Fruit fly (Drosophila melanogaster) whole organism, embryonic: Measurements from ENCODE around the gene mino.
A peak's percentile ranks its signal among the peaks of the same experiment; 100 is the strongest.

Experiments
- Atf3 ChIP-seq: fragments of 200-800 bp; sonication (Bioruptor generic); optimal IDR thresholded peaks from 3 replicates; lab custom pipeline; 2016; ENCODE audit warnings: missing biosample characterization, missing genetic modification characterization
- B-H2 ChIP-seq: fragments of 200-800 bp; sonication (Bioruptor generic); optimal IDR thresholded peaks from 2 replicates; lab custom pipeline; 2018; ENCODE audit warnings: missing biosample characterization, mild to moderate bottlenecking, missing genetic modification characterization
- CG10209 ChIP-seq: fragments of 200-800 bp; sonication (Bioruptor generic); optimal IDR thresholded peaks from 3 replicates; lab custom pipeline; 2017; ENCODE audit warnings: missing biosample characterization, mild to moderate bottlenecking, missing genetic modification characterization, missing genetic modification reagents
- CG1024 ChIP-seq: fragments of 200-800 bp; sonication (Bioruptor generic); IDR thresholded peaks from 2 replicates; pipeline ENCODE4 v1.3.6; 2022; ENCODE audit warnings: missing biosample characterization, missing genetic modification characterization
- CG10274 ChIP-seq: fragments of 200-800 bp; sonication (Bioruptor generic); optimal IDR thresholded peaks from 3 replicates; lab custom pipeline; 2017; ENCODE audit warnings: missing biosample characterization, mild to moderate bottlenecking, missing genetic modification characterization
- CG10321 ChIP-seq: fragments of 200-800 bp; sonication (Bioruptor generic); IDR thresholded peaks from 2 replicates; pipeline ENCODE4 v1.3.6; 2022; ENCODE audit warnings: missing biosample characterization, missing genetic modification characterization
- CG10543 ChIP-seq: fragments of 200-800 bp; sonication (Bioruptor generic); optimal IDR thresholded peaks from 3 replicates; lab custom pipeline; 2017; ENCODE audit warnings: missing biosample characterization, mild to moderate bottlenecking, missing genetic modification characterization, moderate library complexity
- CG13123 ChIP-seq: fragments of 200-800 bp; sonication (Bioruptor generic); optimal IDR thresholded peaks from 2 replicates; lab custom pipeline; 2016; ENCODE audit warnings: missing biosample characterization, missing genetic modification characterization
- CG13894 ChIP-seq: fragments of 200-800 bp; sonication (Bioruptor generic); optimal IDR thresholded peaks from 3 replicates; lab custom pipeline; 2018; ENCODE audit warnings: missing biosample characterization, mild to moderate bottlenecking, missing genetic modification characterization, moderate library complexity
- CG14050 ChIP-seq: fragments of 200-800 bp; sonication (Bioruptor generic); IDR thresholded peaks from 3 replicates; pipeline ENCODE4 v1.3.6; 2022; ENCODE audit warnings: missing biosample characterization, missing genetic modification characterization
- CG16813 ChIP-seq: fragments of 200-800 bp; sonication (Bioruptor generic); IDR thresholded peaks from 3 replicates; pipeline ENCODE4 v1.3.6; 2022; ENCODE audit warnings: missing biosample characterization, missing genetic modification characterization; ENCODE audit not compliant: partially characterized antibody
- CG18262 ChIP-seq: fragments of 200-800 bp; optimal IDR thresholded peaks from 3 replicates; lab custom pipeline; 2019; ENCODE audit warnings: missing biosample characterization, mild to moderate bottlenecking, missing genetic modification characterization, moderate library complexity
- CG30020 ChIP-seq: fragments of 200-800 bp; optimal IDR thresholded peaks from 2 replicates; lab custom pipeline; 2019; ENCODE audit warnings: missing biosample characterization, mild to moderate bottlenecking, missing genetic modification characterization, moderate library complexity
- CG3065 ChIP-seq: fragments of 200-800 bp; sonication (Bioruptor generic); optimal IDR thresholded peaks from 2 replicates; lab custom pipeline; 2016; ENCODE audit warnings: missing biosample characterization, missing genetic modification characterization
- CG33213 ChIP-seq: fragments of 200-800 bp; sonication (Bioruptor generic); optimal IDR thresholded peaks from 3 replicates; lab custom pipeline; 2016; ENCODE audit warnings: missing biosample characterization, missing genetic modification characterization
- CG33557 ChIP-seq: fragments of 200-800 bp; sonication (Bioruptor generic); optimal IDR thresholded peaks from 2 replicates; lab custom pipeline; 2019; ENCODE audit warnings: missing biosample characterization, mild to moderate bottlenecking, missing genetic modification characterization, moderate library complexity
- CG43689 ChIP-seq: fragments of 200-800 bp; sonication (Bioruptor generic); IDR thresholded peaks from 2 replicates; pipeline ENCODE4 v1.3.6; 2022; ENCODE audit warnings: missing biosample characterization, missing genetic modification characterization
- CG4404 ChIP-seq: fragments of 200-800 bp; sonication (Bioruptor generic); IDR thresholded peaks from 2 replicates; pipeline ENCODE4 v1.3.6; 2022; ENCODE audit warnings: missing biosample characterization, missing genetic modification characterization
- CG4617 ChIP-seq: fragments of 200-800 bp; sonication (Bioruptor generic); optimal IDR thresholded peaks from 3 replicates; lab custom pipeline; 2016; ENCODE audit warnings: missing biosample characterization, missing genetic modification characterization, borderline replicate concordance
- CG7357 ChIP-seq: fragments of 200-800 bp; sonication (Bioruptor generic); IDR thresholded peaks from 3 replicates; pipeline ENCODE4 v1.3.6; 2022; ENCODE audit warnings: missing biosample characterization, missing genetic modification characterization
- CG7963 ChIP-seq: fragments of 200-800 bp; sonication (Bioruptor generic); IDR thresholded peaks from 3 replicates; pipeline ENCODE4 v1.3.6; 2022; ENCODE audit warnings: missing biosample characterization, missing genetic modification characterization; ENCODE audit not compliant: partially characterized antibody
- Chrac-16 ChIP-seq: fragments of 200-800 bp; sonication (Bioruptor generic); optimal IDR thresholded peaks from 3 replicates; lab custom pipeline; 2016; ENCODE audit warnings: missing biosample characterization, missing genetic modification characterization
- Dbx ChIP-seq: fragments of 200-800 bp; sonication (Bioruptor generic); IDR thresholded peaks from 3 replicates; pipeline ENCODE4 v1.3.6; 2022; ENCODE audit warnings: missing biosample characterization, missing genetic modification characterization
- Deaf1 ChIP-seq: fragments of 200-800 bp; optimal IDR thresholded peaks from 3 replicates; lab custom pipeline; 2019; ENCODE audit warnings: missing biosample characterization, mild to moderate bottlenecking, missing genetic modification characterization, moderate library complexity
- ERR ChIP-seq: fragments of 200-800 bp; sonication (Bioruptor generic); optimal IDR thresholded peaks from 2 replicates; lab custom pipeline; 2016; ENCODE audit warnings: missing biosample characterization, missing genetic modification characterization
- Elba2 ChIP-seq: fragments of 200-800 bp; sonication (Bioruptor generic); optimal IDR thresholded peaks from 3 replicates; lab custom pipeline; 2016; ENCODE audit warnings: missing biosample characterization, missing genetic modification characterization
- H2.0 ChIP-seq: fragments of 200-800 bp; sonication (Bioruptor generic); IDR thresholded peaks from 2 replicates; pipeline ENCODE4 v1.3.6; 2022; ENCODE audit warnings: missing biosample characterization, missing genetic modification characterization
- HLH4C ChIP-seq: fragments of 200-800 bp; sonication (Bioruptor generic); IDR thresholded peaks from 3 replicates; pipeline ENCODE4 v1.3.6; 2022; ENCODE audit warnings: missing biosample characterization, missing genetic modification characterization; ENCODE audit not compliant: partially characterized antibody
- Hr3 ChIP-seq: fragments of 200-800 bp; sonication (Bioruptor generic); optimal IDR thresholded peaks from 3 replicates; lab custom pipeline; 2016; ENCODE audit warnings: missing biosample characterization, missing genetic modification characterization
- Hsf ChIP-seq: fragments of 200-800 bp; sonication (Bioruptor generic); optimal IDR thresholded peaks from 3 replicates; lab custom pipeline; 2016; ENCODE audit warnings: missing biosample characterization, missing genetic modification characterization
- Oaz ChIP-seq: fragments of 200-800 bp; sonication (Bioruptor generic); IDR thresholded peaks from 2 replicates; pipeline ENCODE4 v1.3.6; 2022; ENCODE audit warnings: missing biosample characterization, missing genetic modification characterization
- Rx ChIP-seq: fragments of 200-800 bp; sonication (Bioruptor generic); IDR thresholded peaks from 2 replicates; pipeline ENCODE4 v1.3.6; 2022; ENCODE audit warnings: missing biosample characterization, missing genetic modification characterization
- Sin3A ChIP-seq: fragments of >200 bp; optimal IDR thresholded peaks from 2 replicates; lab custom pipeline; 2018
- Usf ChIP-seq: fragments of 200-800 bp; sonication (Bioruptor generic); optimal IDR thresholded peaks from 2 replicates; lab custom pipeline; 2017; ENCODE audit warnings: missing genotype, missing biosample characterization, missing genetic modification characterization
- cas ChIP-seq: fragments of 200-800 bp; sonication (Bioruptor generic); IDR thresholded peaks from 2 replicates; pipeline ENCODE4 v1.3.6; 2022; ENCODE audit warnings: missing biosample characterization, missing genetic modification characterization
- corto ChIP-seq: fragments of 200-800 bp; sonication (Bioruptor generic); optimal IDR thresholded peaks from 2 replicates; lab custom pipeline; 2016; ENCODE audit warnings: missing biosample characterization, mild to moderate bottlenecking, missing genetic modification characterization, moderate library complexity
- dan ChIP-seq: fragments of 200-800 bp; sonication (Bioruptor generic); IDR thresholded peaks from 2 replicates; pipeline ENCODE4 v1.3.6; 2022; ENCODE audit warnings: missing biosample characterization, missing genetic modification characterization
- dati ChIP-seq: fragments of 200-800 bp; sonication (Bioruptor generic); IDR thresholded peaks from 2 replicates; pipeline ENCODE4 v1.3.6; 2022; ENCODE audit warnings: missing biosample characterization, missing genetic modification characterization
- ems ChIP-seq: fragments of 200-800 bp; sonication (Bioruptor generic); optimal IDR thresholded peaks from 3 replicates; lab custom pipeline; 2016; ENCODE audit warnings: missing biosample characterization, missing genetic modification characterization
- ewg ChIP-seq: fragments of 200-800 bp; sonication (Bioruptor generic); optimal IDR thresholded peaks from 3 replicates; lab custom pipeline; 2017; ENCODE audit warnings: mild to moderate bottlenecking, missing biosample characterization, missing genetic modification reagents, missing genetic modification characterization
- exex ChIP-seq: fragments of 200-800 bp; sonication (Bioruptor generic); optimal IDR thresholded peaks from 4 replicates; lab custom pipeline; 2018; ENCODE audit warnings: missing biosample characterization, mild to moderate bottlenecking, missing genetic modification characterization, moderate library complexity
- fd96Cb ChIP-seq: fragments of 200-800 bp; sonication (Bioruptor generic); optimal IDR thresholded peaks from 2 replicates; lab custom pipeline; 2018; ENCODE audit warnings: missing biosample characterization, mild to moderate bottlenecking, missing genetic modification characterization, moderate library complexity
- jing ChIP-seq: fragments of 200-800 bp; sonication (Bioruptor generic); optimal IDR thresholded peaks from 2 replicates; lab custom pipeline; 2018; ENCODE audit warnings: missing biosample characterization, mild to moderate bottlenecking, missing genetic modification characterization
- jumu ChIP-seq: fragments of 200-800 bp; sonication (Bioruptor generic); optimal IDR thresholded peaks from 3 replicates; lab custom pipeline; 2016; ENCODE audit warnings: missing biosample characterization, missing genetic modification characterization
- row ChIP-seq: fragments of 200-800 bp; sonication (Bioruptor generic); IDR thresholded peaks from 3 replicates; pipeline ENCODE4 v1.3.6; 2022; ENCODE audit warnings: missing biosample characterization, missing genetic modification characterization
- sisA ChIP-seq: fragments of 200-800 bp; sonication (Bioruptor generic); IDR thresholded peaks from 2 replicates; pipeline ENCODE4 v1.3.6; 2022; ENCODE audit warnings: missing biosample characterization, missing genetic modification characterization
- stc ChIP-seq: fragments of 200-800 bp; sonication (Bioruptor generic); IDR thresholded peaks from 2 replicates; pipeline ENCODE4 v1.3.6; 2022; ENCODE audit warnings: missing biosample characterization, missing genetic modification characterization
- tap ChIP-seq: fragments of 200-800 bp; optimal IDR thresholded peaks from 3 replicates; lab custom pipeline; 2019; ENCODE audit warnings: missing biosample characterization, mild to moderate bottlenecking, missing genetic modification characterization, moderate library complexity
- tna ChIP-seq: fragments of 200-800 bp; sonication (Bioruptor generic); IDR thresholded peaks from 2 replicates; pipeline ENCODE4 v1.3.6; 2022; ENCODE audit warnings: missing biosample characterization, missing genetic modification characterization; ENCODE audit not compliant: partially characterized antibody
- wdn ChIP-seq: fragments of 200-800 bp; sonication (Bioruptor generic); IDR thresholded peaks from 2 replicates; pipeline ENCODE4 v1.3.6; 2022; ENCODE audit warnings: missing biosample characterization, missing genetic modification characterization

Gene mino

dm6 chr3R:27948421-27948906 lies 23.5 kb downstream of the mino start, which contains the start of gene Gp93 (continued):
- peak; percentile 37 for TF ChIP-seq Sin3A (lab: Kevin White, UChicago)
- 0 out of 2 replicates have a peak, but pooled peaks have one; percentile 37 for TF ChIP-seq CG1024 (GFP tag; lab: Robert Waterston, UW)
- no peak for TF ChIP-seq dan (GFP tag; lab: Robert Waterston, UW)
- peak; percentile 47 for TF ChIP-seq CG30020
- TF ChIP-seq CG13894 (tag; lab: Kevin White, UChicago): no peak
- TF ChIP-seq CG33557 (GFP tag; lab: Kevin White, UChicago): peak; percentile 45
- TF ChIP-seq ERR: peak; percentile 35
- no peak for TF ChIP-seq CG7963 (GFP tag; lab: Robert Waterston, UW)
- TF ChIP-seq corto (GFP tag; lab: Kevin White, UChicago): no peak
- peak; percentile 50 for TF ChIP-seq exex (tag; lab: Kevin White, UChicago)
- peak; percentile 58 for TF ChIP-seq Chrac-16
- TF ChIP-seq Hsf: peak; percentile 53
- TF ChIP-seq B-H2 (GFP tag; lab: Kevin White, UChicago): peak; percentile 22
- no peak for TF ChIP-seq CG10274 (GFP tag; lab: Kevin White, UChicago)
- TF ChIP-seq cas (GFP tag; lab: Robert Waterston, UW): 0 out of 2 replicates have a peak, but pooled peaks have one; percentile 6
- TF ChIP-seq tap (tag; lab: Kevin White, UChicago): peak; percentile 50
- TF ChIP-seq wdn (GFP tag; lab: Robert Waterston, UW): 0 out of 2 replicates have a peak, but pooled peaks have one; percentile 5
- TF ChIP-seq dati (GFP tag; lab: Robert Waterston, UW): no peak
- TF ChIP-seq ewg: no peak
- no peak for TF ChIP-seq CG3065 (GFP tag; lab: Kevin White, UChicago)
- TF ChIP-seq ems: peak; percentile 41
- peak; percentile 23 for TF ChIP-seq Usf (GFP tag; lab: Kevin White, UChicago)
- 0 out of 2 replicates have a peak, but pooled peaks have one; percentile 12 for TF ChIP-seq tna
- TF ChIP-seq Rx (GFP tag; lab: Robert Waterston, UW): peak; percentile 38; the same call in 1 of the 2 replicates
- TF ChIP-seq CG7357: peak; percentile 28; the same call in 1 of the 3 replicates
- peak; percentile 58 for TF ChIP-seq Hr3 (GFP tag; lab: Kevin White, UChicago)
- no peak for TF ChIP-seq CG16813 (GFP tag; lab: Robert Waterston, UW)
- TF ChIP-seq CG43689 (GFP tag; lab: Robert Waterston, UW): no peak
- TF ChIP-seq CG18262 (tag; lab: Kevin White, UChicago): peak; percentile 72
- no peak for TF ChIP-seq Deaf1 (tag; lab: Kevin White, UChicago)
- TF ChIP-seq CG10543: peak; percentile 8
- TF ChIP-seq CG33213 (GFP tag; lab: Kevin White, UChicago): no peak
- peak; percentile 9 for TF ChIP-seq Atf3
- no peak for TF ChIP-seq jumu (GFP tag; lab: Kevin White, UChicago)
- 0 out of 3 replicates have a peak, but pooled peaks have one; percentile 18 for TF ChIP-seq CG14050 (GFP tag; lab: Robert Waterston, UW)
- peak; percentile 52; the same call in 1 of the 3 replicates for TF ChIP-seq Dbx
- TF ChIP-seq CG10321 (GFP tag; lab: Robert Waterston, UW): peak; percentile 33; the same call in 1 of the 2 replicates
- no peak for TF ChIP-seq CG10209 (GFP tag; lab: Kevin White, UChicago)
- peak; percentile 11 for TF ChIP-seq CG13123 (GFP tag; lab: Kevin White, UChicago)
- TF ChIP-seq row (GFP tag; lab: Robert Waterston, UW): peak; percentile 79
- no peak; the same call in 2 of the 3 replicates for TF ChIP-seq HLH4C
- peak; percentile 55; the same call in 1 of the 2 replicates for TF ChIP-seq H2.0 (GFP tag; lab: Robert Waterston, UW)
- TF ChIP-seq jing: no peak
- TF ChIP-seq stc: peak; percentile 40; the same call in 1 of the 2 replicates
- peak; percentile 53; the same call in 1 of the 2 replicates for TF ChIP-seq sisA (GFP tag; lab: Robert Waterston, UW)
- peak; percentile 21; the same call in 1 of the 2 replicates for TF ChIP-seq Oaz (GFP tag; lab: Robert Waterston, UW)
- TF ChIP-seq fd96Cb (tag; lab: Kevin White, UChicago): peak; percentile 45
- peak; percentile 47 for TF ChIP-seq CG4404 (GFP tag; lab: Robert Waterston, UW)
- peak; percentile 6 for TF ChIP-seq CG4617
- peak; percentile 6 for TF ChIP-seq Elba2
